Fruit fly (Drosophila melanogaster): ENCODE measurements around the gene EloA.

EloA gene

DNA sequence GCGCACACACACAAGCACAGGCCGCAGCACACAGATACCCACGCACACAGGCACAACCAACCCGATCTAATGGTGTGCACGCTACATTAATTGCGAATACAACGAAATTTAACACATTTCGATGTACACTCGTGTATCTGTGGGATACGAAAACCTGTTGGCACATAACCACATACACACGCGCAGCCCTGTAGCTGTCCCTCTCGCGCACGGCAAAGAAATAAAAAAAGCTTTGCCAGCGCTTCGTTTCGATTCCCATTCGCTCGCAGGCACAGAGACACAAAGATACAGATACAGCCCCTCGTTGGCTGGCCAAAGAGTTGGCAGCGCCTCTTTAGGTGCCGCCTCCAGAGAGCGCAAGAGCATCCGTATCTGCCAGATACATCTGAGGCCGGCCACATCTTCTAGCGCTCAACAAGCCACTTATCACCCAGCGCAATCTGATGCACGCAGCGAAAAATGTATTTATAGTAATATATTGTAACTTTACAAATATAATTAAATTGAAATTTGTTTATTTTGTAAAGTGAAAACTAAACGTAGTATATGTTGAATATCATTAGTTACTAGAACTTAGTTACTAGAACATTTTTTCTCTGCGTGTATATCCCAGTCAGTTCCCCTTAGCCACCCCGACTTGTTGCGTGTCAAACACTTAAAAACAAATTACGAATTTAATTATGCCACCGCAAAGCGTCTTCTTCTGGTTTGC, 41.9 kb downstream of the EloA start (continued):
- TF ChIP-seq Poxn (GFP tag; IDR thresholded peaks at IDR 0.05) (no peak), CG10565 (GFP tag; optimal IDR thresholded peaks at IDR 0.05) (no peak), en (GFP tag; optimal IDR thresholded peaks at IDR 0.05) (no peak), tup (GFP tag; optimal IDR thresholded peaks at IDR 0.05) (no peak), CG6175 (GFP tag; IDR thresholded peaks at IDR 0.05) (no peak), slbo (GFP tag; IDR thresholded peaks at IDR 0.05) (peak; percentile 55; the same call in 1 of the 2 replicates), ase (GFP tag; IDR thresholded peaks at IDR 0.05) (peak; percentile 49; the same call in 2 of the 3 replicates), CoRest (tag; optimal IDR thresholded peaks at IDR 0.05) (peak; percentile 21), run (tag; optimal IDR thresholded peaks at IDR 0.05) (no peak), Hmx (GFP tag; optimal IDR thresholded peaks at IDR 0.05) (no peak), CG13424 (tag; optimal IDR thresholded peaks at IDR 0.05) (peak; percentile 32), CG34376 (GFP tag; optimal IDR thresholded peaks at IDR 0.05) (peak; percentile 26), CG8359 (GFP tag; optimal IDR thresholded peaks at IDR 0.05; ENCODE audit: borderline replicate concordance) (no peak), CG3995 (GFP tag; optimal IDR thresholded peaks at IDR 0.05) (no peak), CG1603 (tag; optimal IDR thresholded peaks at IDR 0.05) (peak; percentile 77), HmgZ (tag; optimal IDR thresholded peaks at IDR 0.05) (peak; percentile 23), bigmax (GFP tag; optimal IDR thresholded peaks at IDR 0.05) (no peak), HmgD (GFP tag; optimal IDR thresholded peaks at IDR 0.05) (no peak), CG12155 (GFP tag; optimal IDR thresholded peaks at IDR 0.05) (peak; percentile 15), CG4360 (GFP tag; IDR thresholded peaks at IDR 0.05) (no peak), eve (GFP tag; optimal IDR thresholded peaks at IDR 0.05) (no peak), dmrt11E (tag; optimal IDR thresholded peaks at IDR 0.05) (peak; percentile 79), scrt (GFP tag; optimal IDR thresholded peaks at IDR 0.05) (peak; percentile 55), CG1024 (GFP tag; IDR thresholded peaks at IDR 0.05) (peak; percentile 44; the same call in 1 of the 2 replicates), CG17385 (GFP tag; optimal IDR thresholded peaks at IDR 0.05) (peak; percentile 31), CG7745 (tag; optimal IDR thresholded peaks at IDR 0.05) (no peak), CG6854 (GFP tag; optimal IDR thresholded peaks at IDR 0.05) (no peak), mld (GFP tag; IDR thresholded peaks at IDR 0.05; ENCODE audit: partially characterized antibody) (no peak), danr (GFP tag; IDR thresholded peaks at IDR 0.05) (no peak; the same call in 1 of the 2 replicates), ab (GFP tag; optimal IDR thresholded peaks at IDR 0.05) (no peak), Atf3 (GFP tag; optimal IDR thresholded peaks at IDR 0.05) (no peak), Sry-β (GFP tag; optimal IDR thresholded peaks at IDR 0.05) (no peak), CG10267 (tag; optimal IDR thresholded peaks at IDR 0.05) (peak; percentile 34), Sox102F (GFP tag; optimal IDR thresholded peaks at IDR 0.05) (peak; percentile 61), CG13624 (GFP tag; optimal IDR thresholded peaks at IDR 0.05) (no peak), CG17359 (tag; optimal IDR thresholded peaks at IDR 0.05) (peak; percentile 38), h (optimal IDR thresholded peaks at IDR 0.05) (no peak), CG11696 (GFP tag; IDR thresholded peaks at IDR 0.05) (peak; percentile 46; the same call in 1 of the 2 replicates), pum (GFP tag; optimal IDR thresholded peaks at IDR 0.05) (no peak), sisA (GFP tag; IDR thresholded peaks at IDR 0.05) (peak; percentile 68), Oli (tag; optimal IDR thresholded peaks at IDR 0.05) (peak; percentile 38), CG18262 (tag; optimal IDR thresholded peaks at IDR 0.05) (peak; percentile 79), MBD-R2 (GFP tag; IDR thresholded peaks at IDR 0.05) (no peak), Neu2 (GFP tag; optimal IDR thresholded peaks at IDR 0.05; ENCODE audit: borderline replicate concordance) (no peak), ssp (GFP tag; IDR thresholded peaks at IDR 0.05) (peak; percentile 38), CG18619 (GFP tag; optimal IDR thresholded peaks at IDR 0.05) (no peak), Mes4 (GFP tag; optimal IDR thresholded peaks at IDR 0.05) (no peak), CG17802 (tag; optimal IDR thresholded peaks at IDR 0.05) (no peak), CG10959 (GFP tag; IDR thresholded peaks at IDR 0.05) (peak; percentile 63), MESR4 (GFP tag; optimal IDR thresholded peaks at IDR 0.05) (no peak)
